Fruit fly (Drosophila melanogaster): ENCODE measurements around the gene CG17026.

CG17026 gene

DNA sequence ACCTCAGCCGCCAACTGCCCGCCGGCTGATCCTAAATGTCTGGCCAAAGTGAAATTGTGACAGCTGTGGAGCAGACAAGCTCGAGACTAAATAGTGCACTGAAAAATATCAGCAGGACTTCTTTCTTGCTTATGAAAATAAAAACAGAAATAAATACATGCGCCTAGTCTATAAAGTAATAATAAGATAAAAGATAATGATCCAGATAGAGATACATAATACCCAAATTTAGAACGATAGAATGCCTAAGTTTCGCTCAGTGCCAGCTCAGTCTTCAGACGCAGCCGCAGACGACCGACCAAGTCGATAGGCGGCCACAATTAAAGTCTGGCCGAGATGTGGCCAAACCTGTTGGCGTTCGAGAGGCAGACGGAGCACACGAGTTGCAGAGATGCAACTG lies 34.3 kb upstream of the CG17026 start (continued):
- no peak for TF ChIP-seq YL-1 (GFP tag; optimal IDR thresholded peaks at IDR 0.05)
- TF ChIP-seq CG4360 (GFP tag; IDR thresholded peaks at IDR 0.05) = no peak
- TF ChIP-seq wor (GFP tag; IDR thresholded peaks at IDR 0.05) = peak; percentile 70
- TF ChIP-seq ems (GFP tag; optimal IDR thresholded peaks at IDR 0.05) = peak; percentile 52
- TF ChIP-seq Optix (GFP tag; IDR thresholded peaks at IDR 0.05) = peak; percentile 52; the same call in 1 of the 3 replicates
- TF ChIP-seq jumu (GFP tag; optimal IDR thresholded peaks at IDR 0.05) = no peak
- TF ChIP-seq CG17568 (GFP tag; optimal IDR thresholded peaks at IDR 0.05) = peak; percentile 14
- TF ChIP-seq E2f2 (GFP tag; IDR thresholded peaks at IDR 0.05) = peak; percentile 40; the same call in 1 of the 2 replicates
- peak; percentile 7 for TF ChIP-seq Deaf1 (tag; optimal IDR thresholded peaks at IDR 0.05)
- TF ChIP-seq ewg (GFP tag; optimal IDR thresholded peaks at IDR 0.05) = peak; percentile 78
- peak; percentile 49 for TF ChIP-seq gcm (GFP tag; optimal IDR thresholded peaks at IDR 0.05)
- peak; percentile 70 for TF ChIP-seq slbo (GFP tag; IDR thresholded peaks at IDR 0.05)
- peak; percentile 69 for TF ChIP-seq az2 (GFP tag; optimal IDR thresholded peaks at IDR 0.05)
- TF ChIP-seq CG12659 (GFP tag; optimal IDR thresholded peaks at IDR 0.05) = peak; percentile 38
- TF ChIP-seq so (GFP tag; IDR thresholded peaks at IDR 0.05) = peak; percentile 50; the same call in 1 of the 3 replicates
- TF ChIP-seq CG2116 (GFP tag; optimal IDR thresholded peaks at IDR 0.05) = no peak
- TF ChIP-seq sr (GFP tag; IDR thresholded peaks at IDR 0.05) = no peak
- TF ChIP-seq Oli (tag; optimal IDR thresholded peaks at IDR 0.05) = peak; percentile 79
- no peak for TF ChIP-seq gfzf (GFP tag; optimal IDR thresholded peaks at IDR 0.05)
- TF ChIP-seq Hr51 (GFP tag; optimal IDR thresholded peaks at IDR 0.05) = peak in 1 of 2 experiments; percentile 70
- peak; percentile 48 for TF ChIP-seq CG31388 (GFP tag; optimal IDR thresholded peaks at IDR 0.05)
- no peak for TF ChIP-seq CG11398 (GFP tag; optimal IDR thresholded peaks at IDR 0.05)
- peak in 1 of 2 experiments; percentile 26 for TF ChIP-seq eve (GFP tag; optimal IDR thresholded peaks at IDR 0.05)
- TF ChIP-seq fu2 (GFP tag; optimal IDR thresholded peaks at IDR 0.05) = no peak
- TF ChIP-seq CoRest (tag; optimal IDR thresholded peaks at IDR 0.05) = peak; percentile 57
- TF ChIP-seq Ets65A (GFP tag) = peak; percentile 94
- TF ChIP-seq ci (GFP tag; IDR thresholded peaks at IDR 0.05) = peak; percentile 93
- TF ChIP-seq Adf1 (GFP tag; IDR thresholded peaks at IDR 0.05) = no peak
- peak; percentile 60; the same call in 1 of the 2 replicates for TF ChIP-seq CG32772 (GFP tag; IDR thresholded peaks at IDR 0.05)
- peak; percentile 72 for TF ChIP-seq CG12391 (tag; optimal IDR thresholded peaks at IDR 0.05)
- TF ChIP-seq Dip3 (GFP tag; optimal IDR thresholded peaks at IDR 0.05) = no peak
- 0 out of 2 replicates have a peak, but pooled peaks have one; percentile 26 for TF ChIP-seq Oaz (GFP tag; IDR thresholded peaks at IDR 0.05)
- TF ChIP-seq lov (optimal IDR thresholded peaks at IDR 0.05) = no peak
- 0 out of 3 replicates have a peak, but pooled peaks have one; percentile 65 for TF ChIP-seq lov (GFP tag; IDR thresholded peaks at IDR 0.05)
- peak; percentile 82 for TF ChIP-seq tap (tag; optimal IDR thresholded peaks at IDR 0.05)
- TF ChIP-seq ATbp (GFP tag; optimal IDR thresholded peaks at IDR 0.05) = peak; percentile 72
- no peak for TF ChIP-seq pb (GFP tag; optimal IDR thresholded peaks at IDR 0.05)
- TF ChIP-seq CG5245 (GFP tag; optimal IDR thresholded peaks at IDR 0.05) = peak; percentile 68
- TF ChIP-seq CG1024 (GFP tag; IDR thresholded peaks at IDR 0.05) = 0 out of 2 replicates have a peak, but pooled peaks have one; percentile 31
- no peak for TF ChIP-seq dan (GFP tag; IDR thresholded peaks at IDR 0.05)
- TF ChIP-seq Ravus (GFP tag; IDR thresholded peaks at IDR 0.05) = peak; percentile 14
- peak; percentile 32 for TF ChIP-seq CG6654 (GFP tag; optimal IDR thresholded peaks at IDR 0.05)
- TF ChIP-seq row (GFP tag; IDR thresholded peaks at IDR 0.05) = peak; percentile 68
- TF ChIP-seq tgo (GFP tag; IDR thresholded peaks at IDR 0.05) = peak; percentile 45; the same call in 1 of the 3 replicates
- peak; percentile 36; the same call in 1 of the 2 replicates for TF ChIP-seq CG4730 (GFP tag; IDR thresholded peaks at IDR 0.05)
- peak; percentile 55; the same call in 1 of the 2 replicates for TF ChIP-seq lmd (GFP tag; IDR thresholded peaks at IDR 0.05)
- peak; percentile 44 for TF ChIP-seq CG4707 (GFP tag; optimal IDR thresholded peaks at IDR 0.05)
- no peak for TF ChIP-seq Hmx (GFP tag; optimal IDR thresholded peaks at IDR 0.05)
- TF ChIP-seq Asciz (GFP tag; optimal IDR thresholded peaks at IDR 0.05) = peak; percentile 34
- 0 out of 3 replicates have a peak, but pooled peaks have one; percentile 40 for TF ChIP-seq CG11456 (GFP tag; IDR thresholded peaks at IDR 0.05)
- TF ChIP-seq odd (GFP tag; optimal IDR thresholded peaks at IDR 0.05) = peak; percentile 25
- peak; percentile 62; the same call in 2 of the 3 replicates for TF ChIP-seq ase (GFP tag; IDR thresholded peaks at IDR 0.05)

Data from whole organism, embryonic.